Fruit fly (Drosophila melanogaster): ENCODE data around the gene Prps.

Gene Prps

dm6 chr3L:9692892-9693551 lies 3.5 kb downstream of the Prps start (continued):
- TF ChIP-seq CG2120 (GFP tag; optimal IDR thresholded peaks at IDR 0.05) = peak; percentile 98
- TF ChIP-seq CG1602 (GFP tag; optimal IDR thresholded peaks at IDR 0.05) = peak; percentile 95
- TF ChIP-seq Lim3 (GFP tag; IDR thresholded peaks at IDR 0.05) = peak; percentile 68
- TF ChIP-seq org-1 (GFP tag; optimal IDR thresholded peaks at IDR 0.05) = peak; percentile 97
- TF ChIP-seq CG17912 (GFP tag; optimal IDR thresholded peaks at IDR 0.05) = peak; percentile 64
- TF ChIP-seq Side (GFP tag; optimal IDR thresholded peaks at IDR 0.05) = peak; percentile 97
- peak; percentile 85 for TF ChIP-seq CG8281 (tag; optimal IDR thresholded peaks at IDR 0.05)
- TF ChIP-seq NC2β (GFP tag; optimal IDR thresholded peaks at IDR 0.05) = peak; percentile 94
- TF ChIP-seq ssp (GFP tag; IDR thresholded peaks at IDR 0.05) = peak; percentile 87
- no peak for TF ChIP-seq ac (GFP tag; optimal IDR thresholded peaks at IDR 0.05)
- peak; percentile 90 for TF ChIP-seq sisA (GFP tag; IDR thresholded peaks at IDR 0.05)
- TF ChIP-seq BtbVII (GFP tag; optimal IDR thresholded peaks at IDR 0.05) = peak; percentile 96
- TF ChIP-seq Meics (GFP tag; optimal IDR thresholded peaks at IDR 0.05) = peak; percentile 97
- TF ChIP-seq schlank (tag; optimal IDR thresholded peaks at IDR 0.05) = peak; percentile 85
- TF ChIP-seq CG6272 (GFP tag; IDR thresholded peaks at IDR 0.05) = peak; percentile 79
- peak; percentile 82 for TF ChIP-seq CG13894 (tag; optimal IDR thresholded peaks at IDR 0.05)
- TF ChIP-seq CG7987 (GFP tag; optimal IDR thresholded peaks at IDR 0.05) = peak; percentile 82
- peak; percentile 94 for TF ChIP-seq Atf6 (GFP tag; IDR thresholded peaks at IDR 0.05)
- TF ChIP-seq az2 (GFP tag; optimal IDR thresholded peaks at IDR 0.05) = peak; percentile 97
- peak; percentile 99 for TF ChIP-seq D19B (GFP tag; optimal IDR thresholded peaks at IDR 0.05)
- TF ChIP-seq dan (GFP tag; IDR thresholded peaks at IDR 0.05) = peak; percentile 63; the same call in 1 of the 2 replicates
- TF ChIP-seq jumu (GFP tag; optimal IDR thresholded peaks at IDR 0.05) = peak; percentile 97
- TF ChIP-seq eyg (GFP tag; optimal IDR thresholded peaks at IDR 0.05) = peak; percentile 95
- TF ChIP-seq CG14050 (GFP tag; IDR thresholded peaks at IDR 0.05) = peak; percentile 72
- no peak for TF ChIP-seq Scr (GFP tag; IDR thresholded peaks at IDR 0.05; ENCODE audit: partially characterized antibody)
- peak; percentile 96 for TF ChIP-seq Ssrp (tag; optimal IDR thresholded peaks at IDR 0.05)
- TF ChIP-seq Dbx (GFP tag; IDR thresholded peaks at IDR 0.05) = peak; percentile 93
- TF ChIP-seq CG15073 (GFP tag; optimal IDR thresholded peaks at IDR 0.05) = peak; percentile 71
- TF ChIP-seq grn (GFP tag; optimal IDR thresholded peaks at IDR 0.05) = peak; percentile 62
- TF ChIP-seq ind (GFP tag; optimal IDR thresholded peaks at IDR 0.05) = peak; percentile 96
- peak; percentile 81 for TF ChIP-seq CG30020 (tag; optimal IDR thresholded peaks at IDR 0.05)
- TF ChIP-seq ranshi (GFP tag; IDR thresholded peaks at IDR 0.05) = peak; percentile 86
- TF ChIP-seq Bteb2 (GFP tag; optimal IDR thresholded peaks at IDR 0.05) = peak; percentile 96
- TF ChIP-seq Dip2 (GFP tag; IDR thresholded peaks at IDR 0.05) = peak; percentile 21; the same call in 1 of the 2 replicates
- TF ChIP-seq CG7745 (tag; optimal IDR thresholded peaks at IDR 0.05) = no peak
- no peak for TF ChIP-seq wek (GFP tag; optimal IDR thresholded peaks at IDR 0.05)
- TF ChIP-seq Sry-β (GFP tag; optimal IDR thresholded peaks at IDR 0.05) = peak; percentile 58
- no peak for TF ChIP-seq nerfin-2 (GFP tag; IDR thresholded peaks at IDR 0.05; ENCODE audit: partially characterized antibody)
- TF ChIP-seq Atf-2 (GFP tag; optimal IDR thresholded peaks at IDR 0.05) = peak; percentile 98
- TF ChIP-seq bsh (GFP tag; optimal IDR thresholded peaks at IDR 0.05) = peak; percentile 86 to 90
- TF ChIP-seq tio (GFP tag; optimal IDR thresholded peaks at IDR 0.05) = peak; percentile 98
- TF ChIP-seq CG14014 (GFP tag; IDR thresholded peaks at IDR 0.05) = peak; percentile 86
- TF ChIP-seq CG8359 (GFP tag; optimal IDR thresholded peaks at IDR 0.05; ENCODE audit: borderline replicate concordance) = peak; percentile 86
- TF ChIP-seq ttk (GFP tag; IDR thresholded peaks at IDR 0.05) = peak; percentile 84
- TF ChIP-seq CG11560 (tag; IDR thresholded peaks at IDR 0.05) = peak; percentile 78
- no peak; the same call in 1 of the 2 replicates for TF ChIP-seq CG5953 (GFP tag; IDR thresholded peaks at IDR 0.05)
- TF ChIP-seq wdn (GFP tag; IDR thresholded peaks at IDR 0.05) = peak; percentile 87
- peak; percentile 91 for TF ChIP-seq CG3065 (GFP tag; optimal IDR thresholded peaks at IDR 0.05)
- TF ChIP-seq run (tag; optimal IDR thresholded peaks at IDR 0.05) = peak; percentile 85
- TF ChIP-seq Hr78 (GFP tag; optimal IDR thresholded peaks at IDR 0.05) = peak in 1 of 2 experiments; percentile 91

All from whole organism, embryonic.